Fruit fly (Drosophila melanogaster): ENCODE measurements around the gene CG14238.

CG14238 gene

DNA sequence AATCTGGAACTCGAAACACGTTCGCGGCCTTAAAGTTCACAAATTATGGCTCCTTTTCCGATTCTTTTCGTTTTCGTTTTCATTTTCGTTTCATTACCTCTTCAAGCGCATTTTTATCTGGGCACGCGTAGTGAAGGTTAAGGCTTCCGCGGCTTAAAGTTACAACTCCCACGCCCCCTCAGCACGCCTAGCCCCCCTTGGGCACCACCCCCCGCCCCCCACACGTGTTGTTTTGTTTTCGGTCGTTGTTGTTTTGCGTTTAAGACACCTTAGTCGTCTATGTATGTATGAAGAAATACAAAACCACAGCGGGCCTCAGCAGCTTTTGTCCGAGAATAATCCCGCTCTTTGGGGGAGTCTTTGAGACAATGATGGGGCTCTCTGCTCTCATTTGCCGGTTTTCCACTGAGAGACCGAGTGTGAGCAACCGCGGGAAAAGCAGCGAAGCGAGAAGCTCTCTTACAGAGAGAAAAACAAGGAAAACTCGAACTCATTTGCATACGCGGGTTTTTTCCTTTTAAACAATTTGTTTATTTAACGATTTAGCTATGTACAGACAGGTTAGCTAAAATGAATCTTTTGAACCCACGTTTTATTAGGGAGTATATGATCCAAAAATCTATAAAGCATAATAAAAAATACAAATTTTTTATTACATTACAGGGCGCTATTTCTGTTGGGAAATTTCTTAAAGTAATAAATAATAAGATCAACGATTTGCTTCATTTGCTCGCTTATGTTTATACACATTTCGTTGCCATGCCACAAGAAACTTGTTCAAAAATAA lies 4.3 kb downstream of the CG14238 start (continued):
- TF ChIP-seq CG3032 (tag; optimal IDR thresholded peaks at IDR 0.05) = peak; percentile 25
- no peak for TF ChIP-seq CG6792 (GFP tag; optimal IDR thresholded peaks at IDR 0.05)
- TF ChIP-seq dsx (GFP tag; optimal IDR thresholded peaks at IDR 0.05; ENCODE audit: poor library complexity, severe bottlenecking) = no peak
- TF ChIP-seq CG11294 (GFP tag; IDR thresholded peaks at IDR 0.05) = no peak
- peak; percentile 55 for TF ChIP-seq CG6276 (GFP tag; optimal IDR thresholded peaks at IDR 0.05)
- peak; percentile 73 for TF ChIP-seq CG32006 (GFP tag; optimal IDR thresholded peaks at IDR 0.05)
- TF ChIP-seq CG10631 (GFP tag; optimal IDR thresholded peaks at IDR 0.05) = peak; percentile 44
- no peak for TF ChIP-seq CG8632 (GFP tag; optimal IDR thresholded peaks at IDR 0.05)
- TF ChIP-seq CG10669 (GFP tag; optimal IDR thresholded peaks at IDR 0.05) = peak; percentile 34
- TF ChIP-seq eg (GFP tag; IDR thresholded peaks at IDR 0.05) = peak; percentile 81
- peak; percentile 8 for TF ChIP-seq Ets96B (tag; optimal IDR thresholded peaks at IDR 0.05)
- TF ChIP-seq CG15336 (GFP tag; IDR thresholded peaks at IDR 0.05) = peak; percentile 53

DNA sequence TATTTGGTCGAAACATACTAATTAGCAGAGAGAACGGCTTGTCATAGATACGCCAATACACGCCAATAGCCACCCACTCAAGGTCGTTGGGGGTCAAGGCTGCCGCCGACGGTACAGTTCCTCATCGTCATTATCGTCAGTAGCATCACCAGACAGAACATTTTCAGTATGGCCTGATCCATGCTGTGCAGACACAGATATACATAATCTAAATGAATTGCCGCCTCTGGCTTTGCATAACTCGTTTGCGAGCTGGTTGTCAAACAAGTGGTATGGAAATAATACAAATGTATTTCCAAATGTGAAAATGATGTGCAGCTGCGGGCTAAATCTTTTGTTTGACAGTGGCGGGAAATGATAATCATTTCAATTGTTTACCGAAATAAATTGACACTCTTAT lies 5.1 kb downstream of the CG14238 start:
- no peak for TF ChIP-seq lz (GFP tag; optimal IDR thresholded peaks at IDR 0.05)
- no peak for TF ChIP-seq net (GFP tag; optimal IDR thresholded peaks at IDR 0.05)
- TF ChIP-seq fd59A (GFP tag; optimal IDR thresholded peaks at IDR 0.05) = no peak
- no peak for TF ChIP-seq CG1621 (tag; optimal IDR thresholded peaks at IDR 0.05)
- no peak for TF ChIP-seq CG34406 (GFP tag; optimal IDR thresholded peaks at IDR 0.05)
- no peak for TF ChIP-seq acj6 (GFP tag; optimal IDR thresholded peaks at IDR 0.05)
- no peak for TF ChIP-seq CG16779 (tag; optimal IDR thresholded peaks at IDR 0.05)
- TF ChIP-seq ss (GFP tag; optimal IDR thresholded peaks at IDR 0.05) = no peak
- TF ChIP-seq Hr4 (GFP tag; optimal IDR thresholded peaks at IDR 0.05) = no peak
- no peak for TF ChIP-seq Sox102F (GFP tag; optimal IDR thresholded peaks at IDR 0.05)
- TF ChIP-seq CG11902 (GFP tag; optimal IDR thresholded peaks at IDR 0.05) = no peak
- TF ChIP-seq CG8119 (GFP tag; IDR thresholded peaks at IDR 0.05) = no peak; the same call in 2 of the 3 replicates
- TF ChIP-seq CG11762 (GFP tag; optimal IDR thresholded peaks at IDR 0.05; ENCODE audit: insufficient read depth) = no peak

DNA sequence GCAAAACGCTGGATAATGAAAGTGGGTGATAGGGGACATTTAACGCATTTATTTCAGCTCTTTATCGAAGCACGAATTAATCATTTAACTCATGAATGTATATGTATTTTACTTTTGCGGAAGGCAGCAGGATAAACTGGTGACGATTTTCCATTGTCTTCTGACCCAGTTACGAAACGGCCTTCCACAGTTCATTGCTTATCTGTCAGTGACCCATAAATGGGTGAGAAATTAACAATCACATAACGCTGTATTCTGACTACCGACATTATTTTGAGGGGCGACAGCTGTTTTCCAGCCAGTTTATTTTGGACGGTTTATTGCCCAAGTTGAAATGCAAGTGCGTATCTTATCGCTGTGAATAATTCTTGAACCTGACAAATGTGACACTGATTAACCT lies 5.5 kb downstream of the CG14238 start:
- TF ChIP-seq CG11762 (GFP tag; optimal IDR thresholded peaks at IDR 0.05; ENCODE audit: insufficient read depth) = no peak
- peak; percentile 85 for TF ChIP-seq vri (GFP tag; optimal IDR thresholded peaks at IDR 0.05)
- no peak for TF ChIP-seq CG10669 (GFP tag; optimal IDR thresholded peaks at IDR 0.05)
- TF ChIP-seq Eip75B (GFP tag; optimal IDR thresholded peaks at IDR 0.05) = peak; percentile 18
- peak; percentile 47 for TF ChIP-seq svp (GFP tag)
- TF ChIP-seq CG6808 (GFP tag; optimal IDR thresholded peaks at IDR 0.05) = no peak
- TF ChIP-seq Eip93F (GFP tag; optimal IDR thresholded peaks at IDR 0.05) = peak; percentile 17

DNA sequence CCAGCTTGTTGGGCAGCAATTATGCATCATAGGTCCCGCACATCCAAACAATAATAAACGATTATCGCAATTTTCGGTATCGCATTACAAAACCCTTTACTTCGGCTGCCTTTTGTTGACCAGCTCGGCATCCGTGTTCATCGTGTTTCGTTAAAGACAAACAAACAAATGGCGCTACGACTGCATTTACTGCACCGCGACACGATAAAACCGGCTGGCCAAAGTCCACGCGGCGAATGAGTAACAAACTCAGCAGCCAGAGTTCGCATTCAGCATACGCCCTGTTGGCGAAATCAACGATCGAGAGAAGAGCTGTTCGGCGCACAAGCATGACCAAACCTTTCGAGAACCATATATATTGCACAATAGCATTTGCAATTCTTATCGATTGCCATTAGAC lies 6.3 kb downstream of the CG14238 start:
- TF ChIP-seq CG3919 (GFP tag; optimal IDR thresholded peaks at IDR 0.05) (peak; percentile 45), CG3032 (tag; optimal IDR thresholded peaks at IDR 0.05) (no peak), CG34406 (GFP tag; optimal IDR thresholded peaks at IDR 0.05) (no peak), Sox15 (GFP tag; optimal IDR thresholded peaks at IDR 0.05) (no peak), lz (GFP tag; optimal IDR thresholded peaks at IDR 0.05) (no peak), dsx (GFP tag; optimal IDR thresholded peaks at IDR 0.05; ENCODE audit: poor library complexity, severe bottlenecking) (no peak), net (GFP tag; optimal IDR thresholded peaks at IDR 0.05) (peak; percentile 69), spab (GFP tag; optimal IDR thresholded peaks at IDR 0.05) (peak; percentile 34), CG4318 (GFP tag; optimal IDR thresholded peaks at IDR 0.05) (no peak), Ets96B (tag; optimal IDR thresholded peaks at IDR 0.05) (no peak), CG6808 (GFP tag; optimal IDR thresholded peaks at IDR 0.05) (peak; percentile 55), vri (GFP tag; optimal IDR thresholded peaks at IDR 0.05) (peak; percentile 40), CG10631 (GFP tag; optimal IDR thresholded peaks at IDR 0.05) (no peak), eg (GFP tag; IDR thresholded peaks at IDR 0.05) (peak; percentile 56; the same call in 1 of the 3 replicates), CG11762 (GFP tag; optimal IDR thresholded peaks at IDR 0.05; ENCODE audit: insufficient read depth) (peak; percentile 2), CG31627 (GFP tag; optimal IDR thresholded peaks at IDR 0.05) (no peak), fd59A (GFP tag; optimal IDR thresholded peaks at IDR 0.05) (no peak), Ets21C (GFP tag; optimal IDR thresholded peaks at IDR 0.05) (no peak), Hr39 (GFP tag; optimal IDR thresholded peaks at IDR 0.05) (no peak), achi (GFP tag; optimal IDR thresholded peaks at IDR 0.05) (no peak), CG32006 (GFP tag; optimal IDR thresholded peaks at IDR 0.05) (peak; percentile 8), pdm3 (GFP tag; optimal IDR thresholded peaks at IDR 0.05) (no peak), CG7368 (GFP tag; optimal IDR thresholded peaks at IDR 0.05) (peak; percentile 22), cyc (GFP tag; optimal IDR thresholded peaks at IDR 0.05) (no peak), OdsH (GFP tag; optimal IDR thresholded peaks at IDR 0.05) (no peak), Eip78C (GFP tag) (peak; percentile 84), CG6163 (GFP tag; IDR thresholded peaks at IDR 0.05) (0 out of 3 replicates have a peak, but pooled peaks have one; percentile 26)
